Worm (Caenorhabditis elegans) whole organism, L4/young adult: Measurements from ENCODE around the gene Y71H2AM.1.

Experiments used
- W03F9.2 ChIP-seq: fragments of 150-350 bp; optimal IDR thresholded peaks from 2 replicates; lab custom pipeline; 2014; ENCODE audit warnings: missing biosample characterization, missing genetic modification characterization
- dao-5 ChIP-seq: sonication (generic microtip); optimal IDR thresholded peaks from 2 replicates; lab custom pipeline; 2016; ENCODE audit warnings: missing genotype, missing genetic modification characterization, moderate library complexity, missing compliant biosample characterization
- him-1 ChIP-seq: sonication (generic microtip); optimal IDR thresholded peaks from 2 replicates; lab custom pipeline; 2016; ENCODE audit warnings: missing genotype, missing genetic modification reagents, missing genetic modification characterization, missing compliant biosample characterization

DNA sequence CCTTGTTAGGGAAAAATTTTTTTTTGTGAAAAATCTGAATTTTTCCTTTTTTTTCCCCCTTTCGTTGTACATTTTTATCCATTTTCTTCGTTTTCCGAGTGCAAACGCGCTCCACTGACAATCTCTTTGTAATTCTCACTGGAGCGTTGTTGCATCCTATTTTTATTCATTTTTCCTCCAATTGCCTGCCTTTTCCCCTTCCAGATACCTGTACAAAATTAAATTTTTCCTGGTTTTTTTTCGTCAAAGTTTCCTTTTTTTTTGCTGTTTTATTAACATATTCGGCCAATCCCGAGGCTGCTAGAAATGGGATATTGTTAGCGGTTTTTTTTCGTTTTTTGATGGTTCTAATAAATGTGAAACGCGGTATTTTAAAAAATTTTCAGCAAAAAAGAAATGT lies 15.5 kb upstream of the Y71H2AM.1 start:
- TF ChIP-seq dao-5 (tag; lab: Kevin White, UChicago) (no peak), W03F9.2 (no peak), him-1 (tag; lab: Kevin White, UChicago) (no peak)
